Fruit fly (Drosophila melanogaster) Kc167 (cell line): ENCODE measurements around the gene CG31908.

Experiments
- Myc ChIP-seq: fragments of >200 bp; optimal IDR thresholded peaks from 2 replicates; lab custom pipeline; 2017; ENCODE audit warnings: missing external identifiers
- Sin3A ChIP-seq: fragments of >200 bp; optimal IDR thresholded peaks from 2 replicates; lab custom pipeline; 2018; ENCODE audit warnings: missing external identifiers
- h ChIP-seq: fragments of >200 bp; optimal IDR thresholded peaks from 3 replicates; lab custom pipeline; 2018; ENCODE audit warnings: missing external identifiers
- insv ChIP-seq: fragments of >200 bp; optimal IDR thresholded peaks from 3 replicates; lab custom pipeline; 2018; ENCODE audit warnings: missing external identifiers
- psq ChIP-seq: fragments of >200 bp; optimal IDR thresholded peaks from 2 replicates; lab custom pipeline; 2017; ENCODE audit warnings: missing external identifiers
- ttk ChIP-seq: sonication (Bioruptor generic); optimal IDR thresholded peaks from 2 replicates; lab custom pipeline; 2017; ENCODE audit warnings: missing external identifiers

CG31908 gene

DNA sequence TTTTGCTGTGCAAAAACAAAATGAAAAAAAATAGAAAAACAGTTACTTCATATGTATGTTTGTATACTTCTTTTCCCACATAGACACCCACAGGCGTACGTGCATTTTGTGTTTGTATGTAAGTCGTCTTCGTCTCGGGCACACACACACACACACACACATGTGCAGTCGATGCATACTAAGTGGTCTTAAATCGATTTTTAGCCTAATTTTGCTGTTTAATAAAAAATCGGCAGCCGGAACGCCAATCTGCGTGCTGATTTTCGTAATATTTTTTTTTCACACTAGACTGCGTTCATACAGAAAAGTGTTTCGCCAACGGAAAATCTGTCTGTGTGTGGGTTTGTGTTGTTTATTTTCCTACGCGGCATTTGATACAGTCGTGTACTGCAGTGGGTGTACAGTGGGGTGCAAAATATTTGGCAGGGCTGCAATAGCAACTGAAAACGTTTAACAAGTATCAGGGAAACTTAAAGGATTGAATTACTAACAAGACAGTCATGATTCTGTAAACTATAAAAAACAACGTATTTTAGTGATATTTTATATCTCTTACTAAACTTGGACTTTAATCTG is 6.0 kb upstream of the CG31908 start:
- TF ChIP-seq ttk (lab: Kevin White, UChicago), result no peak
- no peak for TF ChIP-seq h (lab: Kevin White, UChicago)
- TF ChIP-seq Sin3A, result no peak
- TF ChIP-seq insv, result no peak
- no peak for TF ChIP-seq Myc (lab: Kevin White, UChicago)
- no peak for TF ChIP-seq psq

DNA sequence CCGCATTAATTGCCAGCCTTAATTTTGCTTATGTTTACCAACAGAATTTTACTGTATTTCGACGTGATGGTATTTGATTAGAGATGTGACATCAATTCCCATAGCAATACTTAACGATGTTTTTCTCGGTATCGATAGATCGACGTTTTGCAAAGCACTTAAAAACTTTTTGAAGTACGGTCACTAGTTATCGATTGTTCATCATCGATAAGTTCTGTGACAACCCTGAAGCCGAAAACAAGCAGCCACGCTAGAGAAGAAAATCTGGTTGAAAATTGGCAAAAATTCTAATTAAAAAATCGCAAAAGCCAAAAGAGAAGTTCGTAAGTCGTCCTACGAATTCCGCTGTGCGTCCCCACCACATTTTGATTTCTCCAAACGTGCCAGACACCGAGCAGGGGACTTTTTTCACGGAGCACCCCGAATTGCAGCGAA is 5.3 kb upstream of the CG31908 start, which contains the start of the genes Rab30 and Caper:
Rab30 (minus strand) TSS at position 90 of the 435 bp plus-strand sequence.
Caper (plus strand) TSS at position 205 of the 435 bp plus-strand sequence.
- TF ChIP-seq Myc (lab: Kevin White, UChicago), result no peak
- TF ChIP-seq psq, result no peak
- TF ChIP-seq h (lab: Kevin White, UChicago), result no peak
- no peak for TF ChIP-seq insv
- no peak for TF ChIP-seq ttk (lab: Kevin White, UChicago)
- no peak for TF ChIP-seq Sin3A

DNA sequence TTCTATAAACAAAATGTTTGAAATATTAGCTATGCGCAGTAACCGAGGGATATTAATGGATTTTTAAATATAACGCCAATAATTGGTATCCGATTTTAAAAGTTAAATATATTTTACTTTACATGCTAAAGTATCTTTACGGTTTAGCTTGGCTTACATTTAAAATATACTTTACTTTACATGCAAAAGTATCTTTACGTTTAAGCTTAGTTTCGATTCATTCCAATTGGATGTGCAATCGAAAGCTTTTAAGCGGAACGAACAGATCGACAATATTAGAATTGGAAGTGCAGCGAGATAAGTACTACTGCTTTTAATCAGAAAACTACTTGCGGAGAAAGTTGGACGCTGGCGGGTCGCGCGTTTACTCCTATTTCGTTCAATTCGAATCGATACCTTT is 1.8 kb upstream of the CG31908 start:
- no peak for TF ChIP-seq Sin3A
- peak; percentile 92 for TF ChIP-seq insv
- TF ChIP-seq psq, result no peak

DNA sequence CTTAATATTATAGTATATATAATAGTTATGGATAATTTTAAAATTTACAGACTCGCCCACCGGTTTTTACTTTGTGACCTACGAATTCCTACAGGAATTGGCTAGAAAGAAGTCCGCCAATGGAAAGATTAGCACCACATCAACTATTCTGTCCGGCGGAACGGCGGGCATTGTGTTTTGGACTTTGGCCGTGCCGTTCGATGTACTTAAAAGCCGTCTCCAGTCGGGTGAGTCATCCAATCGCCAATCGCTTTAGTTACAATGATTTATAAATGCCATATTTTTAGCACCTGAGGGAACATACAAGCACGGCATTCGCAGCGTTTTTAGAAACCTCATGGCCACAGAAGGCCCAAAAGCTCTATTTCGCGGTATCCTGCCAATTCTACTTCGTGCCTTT is 1.3 kb upstream of the CG31908 start:
- TF ChIP-seq insv (no peak), psq (no peak), Myc (lab: Kevin White, UChicago) (no peak)

DNA sequence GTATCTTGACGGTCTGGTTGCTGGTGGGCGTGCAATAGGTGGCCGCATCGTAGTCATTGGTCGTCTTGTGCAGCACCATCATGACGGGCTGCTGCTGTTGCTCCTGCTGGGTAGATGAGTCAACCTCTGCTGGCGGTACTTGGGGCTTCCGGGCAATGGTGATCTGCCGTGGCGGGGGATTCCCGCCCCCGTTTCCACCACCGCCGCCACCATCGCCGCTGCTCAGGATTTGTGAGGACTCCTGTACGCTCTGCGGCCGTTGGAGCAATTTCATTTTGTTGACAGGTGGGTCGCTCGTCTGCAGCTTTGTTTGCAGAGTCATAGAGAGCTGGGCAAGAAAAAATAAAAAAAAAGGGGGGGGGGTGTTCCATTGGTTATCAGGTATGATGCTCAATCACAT is 881 bp downstream of the CG31908 start:
- no peak for TF ChIP-seq Myc (lab: Kevin White, UChicago)
- TF ChIP-seq Sin3A, result no peak
- TF ChIP-seq psq, result no peak
- TF ChIP-seq ttk (lab: Kevin White, UChicago), result no peak
- TF ChIP-seq h (lab: Kevin White, UChicago), result no peak
- TF ChIP-seq insv, result no peak

DNA sequence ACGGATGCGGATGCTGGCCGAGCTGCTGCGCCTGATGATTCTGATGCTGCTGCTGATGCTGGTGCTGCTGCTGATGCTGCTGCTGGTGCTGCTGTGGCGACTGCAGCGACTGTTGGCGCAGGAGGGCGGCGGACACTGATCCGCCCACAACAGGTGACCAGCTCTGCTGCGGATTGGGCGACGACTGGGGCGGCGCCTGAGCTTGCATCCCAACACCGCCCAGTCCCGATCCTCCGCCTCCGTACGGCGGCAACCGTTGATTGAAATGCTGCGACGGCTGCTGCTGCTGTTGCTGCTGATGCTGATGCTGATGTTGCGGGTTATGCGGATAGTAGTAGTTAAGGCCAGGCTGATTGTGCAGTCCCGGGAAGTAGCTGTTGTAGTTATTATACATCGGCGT is 1.9 kb downstream of the CG31908 start:
- TF ChIP-seq psq (no peak), insv (no peak)

DNA sequence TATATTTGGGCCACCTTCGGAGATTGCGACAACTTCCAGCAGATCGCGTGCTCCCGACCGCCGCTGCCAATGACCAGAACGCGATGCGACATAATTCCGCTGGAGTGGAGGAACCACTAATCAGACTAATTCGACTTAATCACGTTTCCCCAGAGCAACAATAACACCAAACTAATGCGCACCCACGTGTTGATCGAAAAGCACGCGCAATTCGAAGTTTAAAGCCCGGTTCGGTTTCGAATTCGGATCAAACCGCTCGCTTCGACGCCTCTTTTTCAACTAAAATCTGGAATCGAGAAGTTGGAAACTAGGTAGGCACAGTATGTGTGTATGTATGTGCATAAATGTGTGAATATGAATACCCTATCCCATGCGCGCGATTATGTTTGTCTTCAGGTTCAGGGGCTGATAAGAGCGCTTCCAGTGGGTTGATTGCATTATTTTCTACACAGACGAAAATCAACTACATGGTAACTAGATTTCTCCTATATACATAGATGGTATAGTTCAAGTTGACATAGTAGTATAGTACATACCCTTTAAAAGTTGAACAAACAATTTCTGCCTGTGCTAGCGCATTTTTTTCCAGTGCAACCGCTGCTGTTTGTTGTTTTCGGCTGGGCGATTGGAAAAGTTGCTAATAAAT is 3.5 kb downstream of the CG31908 start, which contains the start of gene Gart:
Gart (minus strand) TSS at position 285 of the 646 bp plus-strand sequence.
- TF ChIP-seq Sin3A, result no peak
- no peak for TF ChIP-seq psq

DNA sequence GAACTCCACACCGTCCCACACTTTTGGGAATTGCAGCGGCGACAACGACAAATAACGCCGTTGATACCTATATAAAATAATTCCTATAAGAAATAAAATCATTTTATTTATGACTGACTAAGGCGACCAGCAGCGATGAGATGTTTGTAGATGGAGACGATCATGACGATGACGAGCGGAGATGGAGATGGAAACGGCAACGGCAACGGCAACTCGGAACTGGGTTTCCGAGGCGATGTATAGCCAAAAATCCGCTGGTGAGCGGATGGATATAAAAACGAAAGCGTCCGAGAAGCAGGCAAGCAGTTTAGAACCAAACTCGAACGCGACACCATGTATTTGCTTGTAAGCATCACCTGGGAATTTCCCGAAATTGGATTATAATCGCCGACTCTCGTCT is 5.8 kb downstream of the CG31908 start, which contains the start of gene Pcp:
Pcp (plus strand) TSS at position 301 of the 400 bp plus-strand sequence.
- TF ChIP-seq ttk (lab: Kevin White, UChicago) (no peak), Myc (lab: Kevin White, UChicago) (no peak), insv (no peak)

DNA sequence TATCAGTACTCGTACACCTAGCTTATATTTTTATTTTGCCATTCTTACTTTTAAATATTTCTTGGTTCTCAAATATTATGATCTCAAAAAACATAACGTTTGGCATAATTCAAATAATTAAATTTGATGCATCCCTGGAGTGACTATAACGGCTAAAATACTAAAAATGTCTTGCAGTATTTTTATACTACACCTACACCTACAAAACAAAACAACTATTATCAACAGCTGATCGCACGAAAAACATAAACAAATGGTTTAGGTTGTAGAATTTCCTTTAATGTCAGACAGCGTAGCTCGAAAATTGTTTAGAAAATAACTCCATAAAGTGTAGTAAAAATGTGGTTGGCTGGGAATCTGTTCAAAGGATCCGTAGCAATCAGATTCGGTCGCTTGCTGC is 14.0 kb downstream of the CG31908 start, which contains the start of gene CG43322:
CG43322 (plus strand) TSS at position 240 of the 400 bp plus-strand sequence.
- TF ChIP-seq ttk (lab: Kevin White, UChicago) (no peak), psq (no peak), insv (no peak), Sin3A (no peak), Myc (lab: Kevin White, UChicago) (no peak), h (lab: Kevin White, UChicago) (no peak)

DNA sequence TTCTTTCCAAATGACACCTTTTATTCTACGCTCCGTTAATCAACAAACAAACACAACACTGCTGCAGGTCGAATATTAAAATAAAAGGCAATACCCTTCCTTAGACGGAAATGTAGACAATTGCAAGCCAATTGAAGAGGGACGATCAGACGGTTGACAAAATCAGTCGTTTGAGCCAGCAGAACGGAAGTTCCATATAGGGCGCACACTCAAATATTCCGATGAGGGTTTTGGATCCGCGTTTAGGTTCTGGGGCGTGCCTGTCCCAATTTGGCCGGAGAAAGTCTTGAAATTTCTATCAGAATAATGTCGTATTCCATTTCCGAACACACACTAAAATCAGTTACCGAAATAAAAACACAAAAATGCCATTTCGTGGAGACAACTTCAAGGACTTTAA is 15.2 kb downstream of the CG31908 start, which contains the start of gene CG43321:
CG43321 (plus strand) TSS at position 301 of the 400 bp plus-strand sequence.
- TF ChIP-seq Myc (lab: Kevin White, UChicago), result no peak

DNA sequence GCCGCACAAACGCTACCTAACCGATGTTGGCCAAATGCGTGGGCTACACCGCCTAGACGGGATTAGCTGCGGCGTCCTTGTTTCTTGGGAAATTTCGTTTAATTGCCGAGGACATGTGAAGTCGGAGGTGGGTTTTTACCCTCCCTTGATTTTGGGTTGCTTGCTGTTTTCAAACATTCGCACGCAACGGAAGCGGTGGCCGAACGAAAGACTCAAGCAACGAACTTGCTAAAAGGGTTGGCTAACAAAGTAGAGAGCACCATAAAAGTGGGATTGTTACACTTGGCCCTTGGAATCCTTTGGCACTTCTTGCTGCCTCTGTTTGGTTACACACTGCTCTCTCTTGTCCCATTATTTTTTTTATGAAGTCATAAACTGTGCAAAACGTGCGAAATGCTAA is 16.7 kb downstream of the CG31908 start:
- TF ChIP-seq psq (no peak), Myc (lab: Kevin White, UChicago) (no peak)

DNA sequence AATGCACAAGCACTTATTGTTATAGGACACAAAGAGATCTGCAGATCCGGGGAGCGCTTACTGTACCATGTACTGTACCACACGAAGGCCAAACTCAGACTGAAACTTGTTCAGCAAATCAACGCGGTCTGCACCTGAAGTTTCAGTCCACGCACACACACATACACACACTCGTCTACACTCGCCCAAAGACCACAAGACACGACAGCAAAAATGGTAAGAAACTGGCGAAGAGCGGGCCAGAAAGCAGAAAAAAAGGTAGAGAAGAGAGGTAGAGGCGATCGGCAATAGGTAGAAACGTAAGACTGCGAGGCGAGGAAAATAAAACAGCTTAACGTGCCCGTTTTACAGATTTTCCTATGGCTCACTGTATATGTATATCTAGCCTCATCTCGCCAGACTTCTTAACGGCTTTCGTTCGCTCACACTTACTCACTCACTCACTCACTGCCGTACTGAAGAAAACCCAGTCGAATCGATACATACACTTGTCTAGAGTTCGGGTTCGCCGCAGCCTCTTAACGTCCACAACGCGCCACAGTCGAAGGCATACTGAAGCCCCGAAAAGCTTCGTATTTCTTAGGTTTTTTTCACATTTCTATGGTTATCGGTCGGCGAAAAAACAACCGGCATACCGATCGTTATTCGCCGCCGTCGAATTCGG is 17.2 kb downstream of the CG31908 start, which contains the start of gene uif:
uif (minus strand) TSS at position 553 of the 664 bp plus-strand sequence.
- TF ChIP-seq ttk (lab: Kevin White, UChicago) (no peak), Myc (lab: Kevin White, UChicago) (no peak), insv (no peak), psq (no peak), Sin3A (no peak), h (lab: Kevin White, UChicago) (no peak)

DNA sequence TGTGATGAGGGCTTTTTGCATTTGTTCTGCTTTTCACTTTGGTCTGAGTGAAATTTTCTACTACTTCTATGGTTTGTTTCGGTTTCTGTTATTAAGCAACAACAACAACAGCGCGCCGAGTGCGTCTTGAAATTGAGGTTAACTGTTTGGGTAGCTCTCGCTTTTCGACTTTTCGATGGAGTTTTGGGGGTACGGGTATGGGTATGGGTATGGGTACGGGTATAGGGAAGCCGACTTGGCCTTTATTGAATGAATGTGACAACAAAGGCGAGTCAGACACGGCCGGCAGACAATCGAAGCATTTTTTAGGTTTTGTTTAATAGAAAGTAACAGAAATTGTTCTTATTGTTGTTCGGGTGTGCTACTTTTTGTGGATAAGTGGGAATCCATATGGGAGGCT is 19.6 kb downstream of the CG31908 start:
- TF ChIP-seq Myc (lab: Kevin White, UChicago) (no peak), insv (no peak), psq (no peak), h (lab: Kevin White, UChicago) (no peak), ttk (lab: Kevin White, UChicago) (no peak), Sin3A (no peak)
